Worm (Caenorhabditis elegans): Measurements from ENCODE around the gene C56E6.2.

- no peak for TF ChIP-seq nhr-27 (tag; optimal IDR thresholded peaks at IDR 0.05)
- TF ChIP-seq Y67H2A.10 (GFP tag; conservative IDR thresholded peaks at IDR 0.05), result no peak
- TF ChIP-seq F23B12.7 (tag; optimal IDR thresholded peaks at IDR 0.05; ENCODE audit: insufficient read depth), result no peak
- TF ChIP-seq unc-62 (GFP tag; optimal IDR thresholded peaks at IDR 0.05), result no peak
- no peak for TF ChIP-seq Y79H2A.3 (GFP tag; conservative IDR thresholded peaks at IDR 0.05)
- no peak for TF ChIP-seq Y95B8A.8 (GFP tag; IDR thresholded peaks at IDR 0.05)
- TF ChIP-seq F49E8.2 (tag; optimal IDR thresholded peaks at IDR 0.05; ENCODE audit: insufficient read depth), result no peak
- no peak for TF ChIP-seq ztf-18 (tag; optimal IDR thresholded peaks at IDR 0.05)
- no peak for TF ChIP-seq lin-35 (GFP tag; optimal IDR thresholded peaks at IDR 0.05)
- no peak for TF ChIP-seq hmg-1.2 (GFP tag; IDR thresholded peaks at IDR 0.05)
- TF ChIP-seq sea-2 (GFP tag; IDR thresholded peaks at IDR 0.05), result no peak
- no peak for TF ChIP-seq madf-10 (tag; optimal IDR thresholded peaks at IDR 0.05)
- TF ChIP-seq rpc-1 (optimal IDR thresholded peaks at IDR 0.05), result no peak
- no peak for TF ChIP-seq rpc-1 (tag; optimal IDR thresholded peaks at IDR 0.05)
Observed at ce11 chrII:6500161-6500560, 24.6 kb upstream of the C56E6.2 start, which contains the start of gene R05G9.5.
